Fruit fly (Drosophila melanogaster) whole organism, adult: ENCODE data around the gene CG14563.

Experiments used
- CG11617 ChIP-seq: fragments of 200-800 bp; sonication (Bioruptor generic); optimal IDR thresholded peaks from 2 replicates; lab custom pipeline; 2017; ENCODE audit warnings: mild to moderate bottlenecking, missing biosample characterization, missing genetic modification reagents, missing genetic modification characterization
- CG12768 ChIP-seq: fragments of 200-800 bp; sonication (Bioruptor generic); optimal IDR thresholded peaks from 2 replicates; lab custom pipeline; 2017; ENCODE audit warnings: missing biosample characterization, missing genetic modification characterization, mild to moderate bottlenecking, moderate library complexity, missing genetic modification reagents
- CG14711 ChIP-seq: fragments of 200-800 bp; sonication (Bioruptor generic); optimal IDR thresholded peaks from 2 replicates; lab custom pipeline; 2018; ENCODE audit warnings: missing biosample characterization, mild to moderate bottlenecking, missing genetic modification characterization, moderate library complexity
- CG1620 ChIP-seq: fragments of 200-800 bp; sonication (Bioruptor generic); optimal IDR thresholded peaks from 2 replicates; lab custom pipeline; 2016; ENCODE audit warnings: missing biosample characterization, missing genetic modification characterization
- CG33017 ChIP-seq: fragments of 200-800 bp; sonication (Bioruptor generic); optimal IDR thresholded peaks from 2 replicates; lab custom pipeline; 2018; ENCODE audit warnings: missing biosample characterization, mild to moderate bottlenecking, missing genetic modification characterization, moderate library complexity
- CG5204 ChIP-seq: fragments of 200-800 bp; sonication (Bioruptor generic); optimal IDR thresholded peaks from 2 replicates; lab custom pipeline; 2016; ENCODE audit warnings: missing biosample characterization, missing genetic modification characterization
- CG7045 ChIP-seq: fragments of 200-800 bp; sonication (Bioruptor generic); optimal IDR thresholded peaks from 2 replicates; lab custom pipeline; 2017; ENCODE audit warnings: missing biosample characterization, mild to moderate bottlenecking, missing genetic modification characterization
- CG7101 ChIP-seq: fragments of 200-800 bp; sonication (Bioruptor generic); optimal IDR thresholded peaks from 2 replicates; lab custom pipeline; 2018; ENCODE audit warnings: missing biosample characterization, mild to moderate bottlenecking, missing genetic modification characterization, moderate library complexity
- Clk ChIP-seq: fragments of 200-800 bp; sonication (Bioruptor generic); optimal IDR thresholded peaks from 2 replicates; lab custom pipeline; 2017; ENCODE audit warnings: missing biosample characterization, missing genetic modification characterization
- Crg-1 ChIP-seq: fragments of 200-800 bp; sonication (Bioruptor generic); optimal IDR thresholded peaks from 2 replicates; lab custom pipeline; 2016; ENCODE audit warnings: missing biosample characterization, missing genetic modification characterization
- Hr96 ChIP-seq: fragments of 200-800 bp; sonication (Bioruptor generic); optimal IDR thresholded peaks from 2 replicates; lab custom pipeline; 2016; ENCODE audit warnings: missing biosample characterization, missing genetic modification characterization
- Mnt ChIP-seq: fragments of 200-800 bp; sonication (Bioruptor generic); optimal IDR thresholded peaks from 2 replicates; lab custom pipeline; 2016; ENCODE audit warnings: missing biosample characterization, mild to moderate bottlenecking, missing genetic modification characterization
- bab1 ChIP-seq: fragments of 200-800 bp; sonication (Bioruptor generic); optimal IDR thresholded peaks from 3 replicates; lab custom pipeline; 2019; ENCODE audit warnings: missing biosample characterization, mild to moderate bottlenecking, missing genetic modification characterization, moderate library complexity
- cic ChIP-seq: fragments of 200-800 bp; sonication (Bioruptor generic); optimal IDR thresholded peaks from 2 replicates; lab custom pipeline; 2017; ENCODE audit warnings: missing biosample characterization, mild to moderate bottlenecking, missing genetic modification characterization, moderate library complexity
- cnc ChIP-seq, 2 experiments: fragments of >200 bp; optimal IDR thresholded peaks; 2 replicates each; lab custom pipeline; 2017
- kay ChIP-seq: fragments of 200-800 bp; sonication (Bioruptor generic); peaks from one replicate; lab custom pipeline; 2016; ENCODE audit warnings: missing biosample characterization, missing genetic modification characterization, borderline replicate concordance
- ovo ChIP-seq: fragments of 200-800 bp; sonication (Bioruptor generic); optimal IDR thresholded peaks from 2 replicates; lab custom pipeline; 2016; ENCODE audit warnings: missing biosample characterization, missing genetic modification characterization
- pad ChIP-seq: fragments of 200-800 bp; sonication (Bioruptor generic); optimal IDR thresholded peaks from 3 replicates; lab custom pipeline; 2017; ENCODE audit warnings: missing biosample characterization, missing genetic modification characterization, mild to moderate bottlenecking, moderate library complexity, missing genetic modification reagents
- tj ChIP-seq: fragments of 200-800 bp; sonication (Bioruptor generic); optimal IDR thresholded peaks from 3 replicates; lab custom pipeline; 2017; ENCODE audit warnings: missing biosample characterization, mild to moderate bottlenecking, missing genetic modification characterization, moderate library complexity
- toe ChIP-seq: fragments of 200-800 bp; sonication (Bioruptor generic); optimal IDR thresholded peaks from 2 replicates; lab custom pipeline; 2016; ENCODE audit warnings: missing biosample characterization, missing genetic modification characterization

Gene CG14563

DNA sequence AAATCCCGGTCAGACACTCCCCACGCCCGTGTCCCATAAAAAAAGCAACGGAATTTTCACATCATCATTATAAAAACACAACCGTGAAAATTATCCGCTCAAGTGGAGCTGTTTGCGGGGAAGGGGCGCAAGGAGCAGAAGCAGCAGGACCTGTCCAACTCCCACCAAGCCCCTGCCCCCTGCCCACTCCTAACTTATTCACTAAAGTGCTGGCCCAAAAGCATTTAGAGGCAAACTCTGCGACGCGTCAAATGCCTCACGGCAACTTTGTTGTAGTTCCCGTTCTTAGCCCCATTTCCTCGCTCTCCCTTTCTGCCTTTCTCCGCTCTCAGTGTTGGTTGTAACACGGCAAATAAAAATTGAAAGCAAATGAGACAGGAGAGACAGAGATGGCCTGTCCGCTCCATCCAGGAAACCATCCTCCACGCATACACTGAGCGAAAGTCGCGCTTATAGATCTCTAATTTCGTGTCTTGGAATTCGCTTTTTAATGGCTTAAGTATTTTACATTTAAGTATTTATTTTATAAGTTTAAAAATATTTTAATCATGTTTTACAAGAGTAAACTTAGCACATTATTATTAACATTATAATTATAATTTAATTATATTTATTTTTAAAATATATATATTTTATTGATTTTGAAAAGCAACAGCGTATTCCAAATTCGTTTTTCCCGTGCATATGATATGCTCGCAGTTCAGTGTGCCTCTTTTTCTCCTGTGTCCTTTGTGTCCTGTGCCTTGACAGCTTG is 17.3 kb upstream of the CG14563 start:
- no peak for TF ChIP-seq CG1620 (GFP tag; lab: Kevin White, UChicago)
- no peak for TF ChIP-seq ovo (GFP tag; lab: Kevin White, UChicago)
- no peak for TF ChIP-seq kay
- TF ChIP-seq Crg-1 (GFP tag; lab: Kevin White, UChicago): no peak

- TF ChIP-seq CG7045 (GFP tag; lab: Kevin White, UChicago) (no peak), CG14711 (no peak), CG7101 (tag; lab: Kevin White, UChicago) (no peak), CG5204 (GFP tag; lab: Kevin White, UChicago) (no peak), cic (GFP tag; lab: Kevin White, UChicago) (no peak), cnc (optimal IDR thresholded peaks at IDR 0.05; lab: Kevin White, UChicago) (no peak), kay (no peak), Hr96 (no peak), ovo (GFP tag; lab: Kevin White, UChicago) (no peak), Clk (GFP tag; lab: Kevin White, UChicago) (no peak), CG1620 (GFP tag; lab: Kevin White, UChicago) (no peak)
Measured at dm6 chr3L:21848320-21848719, 6.1 kb upstream of the CG14563 start.

DNA sequence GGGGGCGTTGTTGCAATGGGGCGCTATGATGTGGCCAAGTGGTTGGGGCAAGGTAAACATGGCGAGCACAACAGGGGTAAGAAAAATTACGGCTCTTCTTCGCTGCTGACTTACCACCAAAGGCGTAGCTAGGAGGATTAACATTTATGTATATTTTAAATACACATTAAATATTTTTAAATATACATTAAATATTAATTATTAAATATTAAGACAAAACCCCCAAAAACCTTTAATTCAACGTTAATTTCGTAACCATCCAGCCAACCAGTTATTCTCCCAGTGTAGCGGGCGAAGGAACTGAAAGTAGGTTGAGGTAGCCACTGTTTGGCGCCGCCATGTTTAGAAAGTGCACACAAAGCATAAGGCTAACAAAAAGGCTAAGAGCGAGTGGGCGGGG is 4.4 kb upstream of the CG14563 start:
- peak; percentile 9 for TF ChIP-seq CG11617
- peak; percentile 52 for TF ChIP-seq CG7045 (GFP tag; lab: Kevin White, UChicago)
- peak; percentile 26 for TF ChIP-seq CG12768 (GFP tag; lab: Kevin White, UChicago)
- TF ChIP-seq Hr96: no peak

dm6 chr3L:21844488-21844887 is 2.3 kb upstream of the CG14563 start, which contains the start of gene mub:
Gene mub (plus strand): TSS chr3L:21844788.
- TF ChIP-seq bab1 (GFP tag; lab: Kevin White, UChicago) (no peak), cic (GFP tag; lab: Kevin White, UChicago) (no peak), kay (no peak), CG7101 (tag; lab: Kevin White, UChicago) (no peak), cnc (optimal IDR thresholded peaks at IDR 0.05; lab: Kevin White, UChicago) (no peak), CG7045 (GFP tag; lab: Kevin White, UChicago) (no peak), Hr96 (no peak), CG5204 (GFP tag; lab: Kevin White, UChicago) (no peak), ovo (GFP tag; lab: Kevin White, UChicago) (no peak), CG11617 (no peak), CG1620 (GFP tag; lab: Kevin White, UChicago) (no peak), CG14711 (no peak), Clk (GFP tag; lab: Kevin White, UChicago) (no peak)

DNA sequence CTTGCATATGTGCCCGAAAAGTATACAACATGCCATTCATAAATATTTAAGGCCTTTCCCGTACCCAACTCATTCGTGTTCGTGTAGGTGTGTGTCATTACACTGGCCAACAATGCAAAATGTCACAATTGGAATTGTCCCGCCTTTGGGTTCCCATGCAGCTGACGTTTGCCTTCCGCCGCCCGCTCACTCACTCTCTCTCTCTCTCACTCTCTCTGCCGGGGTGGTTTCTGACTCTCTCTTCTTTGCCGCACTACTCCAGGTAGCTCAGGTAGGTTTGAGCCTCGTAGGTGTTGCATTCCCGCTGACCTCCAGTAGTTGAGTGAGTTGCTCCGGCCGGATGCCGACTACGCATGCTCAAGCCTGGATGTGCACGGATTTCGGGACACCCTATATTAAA is 1.1 kb upstream of the CG14563 start:
- TF ChIP-seq tj (GFP tag; lab: Kevin White, UChicago) (no peak), CG12768 (GFP tag; lab: Kevin White, UChicago) (no peak), CG11617 (no peak), CG33017 (tag; lab: Kevin White, UChicago) (no peak), cic (GFP tag; lab: Kevin White, UChicago) (no peak), CG5204 (GFP tag; lab: Kevin White, UChicago) (no peak), pad (GFP tag; lab: Kevin White, UChicago) (no peak), toe (no peak), CG1620 (GFP tag; lab: Kevin White, UChicago) (no peak), Clk (GFP tag; lab: Kevin White, UChicago) (no peak)

DNA sequence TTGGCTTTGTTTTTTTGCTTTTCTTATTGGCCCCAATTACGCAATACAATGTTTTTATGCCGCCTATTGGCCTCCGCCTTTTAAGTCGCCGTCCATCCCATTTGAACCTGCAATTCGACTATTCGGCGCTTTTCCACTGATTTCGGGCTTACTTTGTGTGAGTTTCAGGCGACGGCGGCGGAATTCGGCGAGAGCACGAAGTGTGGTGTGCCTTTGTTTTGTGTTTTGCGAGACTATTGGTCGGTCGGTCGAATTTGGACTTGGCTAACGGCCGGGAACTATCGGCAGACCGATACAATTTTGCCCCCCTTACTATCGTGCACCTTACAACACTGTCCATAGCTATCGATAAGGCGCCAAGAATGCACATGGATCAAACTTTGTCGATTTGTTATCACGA is 1.1 kb downstream of the CG14563 start, which contains the start of gene P5CDh1:
TSS of gene P5CDh1 (minus strand) at position 278 of the 400 bp plus-strand sequence.
- TF ChIP-seq ovo (GFP tag; lab: Kevin White, UChicago) (peak; percentile 36), Hr96 (peak; percentile 68), CG11617 (peak; percentile 88), Mnt (GFP tag; lab: Kevin White, UChicago) (peak; percentile 52), CG14711 (no peak), CG5204 (GFP tag; lab: Kevin White, UChicago) (peak; percentile 49), CG7101 (tag; lab: Kevin White, UChicago) (peak; percentile 40), tj (GFP tag; lab: Kevin White, UChicago) (no peak), cic (GFP tag; lab: Kevin White, UChicago) (peak; percentile 3), Crg-1 (GFP tag; lab: Kevin White, UChicago) (peak; percentile 77), CG7045 (GFP tag; lab: Kevin White, UChicago) (no peak), CG12768 (GFP tag; lab: Kevin White, UChicago) (peak; percentile 79), CG1620 (GFP tag; lab: Kevin White, UChicago) (peak; percentile 68), CG33017 (tag; lab: Kevin White, UChicago) (no peak), pad (GFP tag; lab: Kevin White, UChicago) (peak; percentile 16), bab1 (GFP tag; lab: Kevin White, UChicago) (peak; percentile 64)

dm6 chr3L:21840642-21840987 is 1.6 kb downstream of the CG14563 start:
- TF ChIP-seq tj (GFP tag; lab: Kevin White, UChicago) (peak; percentile 73), pad (GFP tag; lab: Kevin White, UChicago) (peak; percentile 84), CG33017 (tag; lab: Kevin White, UChicago) (no peak)
